Worm (Caenorhabditis elegans) whole organism, L4 larva: Measurements from ENCODE around the gene Y22D7AR.2.

Experiments used
- F10B5.3 ChIP-seq: sonication (generic microtip); optimal IDR thresholded peaks from 2 replicates; lab custom pipeline; 2016; ENCODE audit warnings: mild to moderate bottlenecking, missing genetic modification characterization, missing compliant biosample characterization
- F26F4.8 ChIP-seq: fragments of 200-800 bp; sonication (Bioruptor generic); conservative IDR thresholded peaks from 2 replicates; pipeline ENCODE4 v1.3.6; 2022; ENCODE audit warnings: missing genetic modification characterization, missing compliant biosample characterization
- F44E2.7 ChIP-seq: fragments of 200-800 bp; sonication (Bioruptor generic); IDR thresholded peaks from 2 replicates; pipeline ENCODE4 v2.1.2; 2022; ENCODE audit warnings: missing genetic modification characterization, missing compliant biosample characterization
- Y75B8A.6 ChIP-seq: fragments of 200-800 bp; sonication (Bioruptor generic); IDR thresholded peaks from 2 replicates; pipeline ENCODE4 v1.3.6; 2022; ENCODE audit warnings: missing genetic modification reagents, missing genetic modification characterization, missing compliant biosample characterization
- aha-1 ChIP-seq: fragments of 150-350 bp; peaks from one replicate; lab custom pipeline; 2014; ENCODE audit warnings: missing biosample characterization, missing genetic modification characterization
- ama-1 ChIP-seq: fragments of 150-350 bp; optimal IDR thresholded peaks from 2 replicates; lab custom pipeline; 2014; ENCODE audit warnings: inconsistent platforms, mixed read lengths
- arid-1 ChIP-seq: fragments of 200-800 bp; sonication (Bioruptor generic); conservative IDR thresholded peaks from 2 replicates; pipeline ENCODE4 v1.3.6; 2022; ENCODE audit warnings: missing genetic modification reagents, missing genetic modification characterization, missing compliant biosample characterization
- attf-4 ChIP-seq: sonication (generic microtip); optimal IDR thresholded peaks from 3 replicates; lab custom pipeline; 2017; ENCODE audit warnings: missing biosample characterization, missing genetic modification characterization
- ceh-20 ChIP-seq: fragments of 200-800 bp; sonication (Bioruptor generic); IDR thresholded peaks from 2 replicates; pipeline ENCODE4 v1.3.6; 2022; ENCODE audit warnings: missing genetic modification reagents, missing genetic modification characterization, missing compliant biosample characterization
- ceh-32 ChIP-seq: sonication (generic microtip); optimal IDR thresholded peaks from 2 replicates; lab custom pipeline; 2016; ENCODE audit warnings: mild to moderate bottlenecking, missing genetic modification characterization, missing compliant biosample characterization; ENCODE audit not compliant: poor library complexity
- daf-12 ChIP-seq: fragments of 150-350 bp; optimal IDR thresholded peaks from 2 replicates; lab custom pipeline; 2014; ENCODE audit warnings: missing biosample characterization, missing genetic modification reagents, missing genetic modification characterization
- daf-19 ChIP-seq: fragments of 200-800 bp; sonication (Bioruptor generic); conservative IDR thresholded peaks from 2 replicates; pipeline ENCODE4 v1.3.6; 2022; ENCODE audit warnings: missing genetic modification characterization, missing compliant biosample characterization
- dmd-8 ChIP-seq: fragments of 200-800 bp; sonication (Bioruptor generic); IDR thresholded peaks from 2 replicates; pipeline ENCODE4 v1.3.6; 2022; ENCODE audit warnings: missing genetic modification characterization, missing compliant biosample characterization
- duxl-1 ChIP-seq: sonication (generic microtip); optimal IDR thresholded peaks from 2 replicates; lab custom pipeline; 2016; ENCODE audit warnings: mild to moderate bottlenecking, missing genetic modification characterization, moderate library complexity, missing compliant biosample characterization; ENCODE audit not compliant: poor library complexity
- dve-1 ChIP-seq: sonication (generic microtip); optimal IDR thresholded peaks from 2 replicates; lab custom pipeline; 2017; ENCODE audit warnings: antibody characterized with exemption, mild to moderate bottlenecking, missing genetic modification characterization, missing compliant biosample characterization; ENCODE audit not compliant: insufficient read depth
- hlh-30 ChIP-seq: sonication (generic microtip); optimal IDR thresholded peaks from 2 replicates; lab custom pipeline; 2017; ENCODE audit warnings: antibody characterized with exemption, mild to moderate bottlenecking, missing genetic modification characterization, missing compliant biosample characterization; ENCODE audit not compliant: insufficient read depth
- lim-7 ChIP-seq: fragments of 200-800 bp; sonication (Bioruptor generic); IDR thresholded peaks from 2 replicates; pipeline ENCODE4 v1.3.6; 2022; ENCODE audit warnings: missing genetic modification characterization, missing compliant biosample characterization
- lin-13 ChIP-seq: fragments of 150-350 bp; optimal IDR thresholded peaks from 2 replicates; lab custom pipeline; 2014; ENCODE audit warnings: missing biosample characterization, missing genetic modification reagents, missing genetic modification characterization
- lin-38 ChIP-seq: fragments of 200-800 bp; sonication (Bioruptor generic); IDR thresholded peaks from 2 replicates; pipeline ENCODE4 v1.3.6; 2022; ENCODE audit warnings: missing genetic modification reagents, missing genetic modification characterization, missing compliant biosample characterization
- madf-5 ChIP-seq, 2 experiments: fragments of 200-800 bp; sonication (Bioruptor generic); IDR thresholded peaks; 2 replicates each; pipeline ENCODE4 v1.3.6; 2022; ENCODE audit warnings: missing compliant biosample characterization in 2 of 2, missing genetic modification characterization in 2 of 2
- madf-9 ChIP-seq: fragments of 200-800 bp; sonication (Bioruptor generic); conservative IDR thresholded peaks from 2 replicates; pipeline ENCODE4 v1.3.6; 2022; ENCODE audit warnings: missing genetic modification reagents, missing genetic modification characterization, missing compliant biosample characterization
- mdl-1 ChIP-seq, 2 experiments: fragments of 150-350 bp in 1 of 2; sonication (generic microtip) in 1 of 2; optimal IDR thresholded peaks; 2 replicates each; lab custom pipeline; 2014 to 2017; ENCODE audit warnings: missing biosample characterization in 2 of 2, missing genetic modification characterization in 2 of 2
- mdt-29 ChIP-seq: fragments of 200-800 bp; sonication (Bioruptor generic); IDR thresholded peaks from 2 replicates; pipeline ENCODE4 v1.3.6; 2022; ENCODE audit warnings: missing genetic modification reagents, missing genetic modification characterization, missing compliant biosample characterization
- mep-1 ChIP-seq: fragments of 150-350 bp; sonication (generic microtip); optimal IDR thresholded peaks from 3 replicates; lab custom pipeline; 2014; ENCODE audit warnings: missing biosample characterization, missing genetic modification characterization
- nhr-10 ChIP-seq: fragments of 150-350 bp; optimal IDR thresholded peaks from 2 replicates; lab custom pipeline; 2014; ENCODE audit warnings: missing biosample characterization, missing genetic modification characterization
- nhr-111 ChIP-seq: fragments of 200-800 bp; sonication (Bioruptor generic); optimal IDR thresholded peaks from 2 replicates; lab custom pipeline; 2018; ENCODE audit warnings: mild to moderate bottlenecking, missing genetic modification characterization, missing compliant biosample characterization
- nhr-25 ChIP-seq: sonication (generic microtip); optimal IDR thresholded peaks from 2 replicates; lab custom pipeline; 2017; ENCODE audit warnings: missing genetic modification characterization, mild to moderate bottlenecking, missing compliant biosample characterization, antibody characterized with exemption, moderate library complexity, borderline replicate concordance; ENCODE audit not compliant: insufficient read depth
- nhr-42 ChIP-seq: fragments of 200-800 bp; sonication (Bioruptor generic); IDR thresholded peaks from 2 replicates; pipeline ENCODE4 v1.3.6; 2022; ENCODE audit warnings: missing genetic modification characterization, missing compliant biosample characterization
- nhr-6 ChIP-seq: fragments of 150-350 bp; optimal IDR thresholded peaks from 2 replicates; lab custom pipeline; 2014; ENCODE audit warnings: missing biosample characterization, missing genetic modification characterization
- nhr-76 ChIP-seq: fragments of 150-350 bp; optimal IDR thresholded peaks from 2 replicates; lab custom pipeline; 2014; ENCODE audit warnings: missing biosample characterization, missing genetic modification characterization
- pha-4 ChIP-seq, 2 experiments: fragments of 150-350 bp in 1 of 2; fragments of 200-800 bp in 1 of 2; sonication (Bioruptor generic) in 1 of 2; IDR thresholded peaks in 1 of 2; optimal IDR thresholded peaks in 1 of 2; 2 replicates each; pipeline versions ENCODE4 v1.3.6 to Lab custom; 2014 to 2022; ENCODE audit warnings: missing genetic modification characterization in 2 of 2, missing genetic modification reagents in 2 of 2, missing biosample characterization in 1 of 2, missing compliant biosample characterization in 1 of 2
- php-3 ChIP-seq: fragments of 200-800 bp; sonication (Bioruptor generic); IDR thresholded peaks from 2 replicates; pipeline ENCODE4 v1.3.6; 2022; ENCODE audit warnings: missing genetic modification reagents, missing genetic modification characterization, missing compliant biosample characterization
- set-16 ChIP-seq: fragments of 200-800 bp; sonication (Bioruptor generic); IDR thresholded peaks from 2 replicates; pipeline ENCODE4 v1.3.6; 2022; ENCODE audit warnings: missing genetic modification reagents, missing genetic modification characterization, missing compliant biosample characterization
- skn-1 ChIP-seq: fragments of 150-350 bp; optimal IDR thresholded peaks from 2 replicates; lab custom pipeline; 2014; ENCODE audit warnings: missing biosample characterization, missing genetic modification characterization
- snpc-4 ChIP-seq: fragments of 150-350 bp; optimal IDR thresholded peaks from 2 replicates; lab custom pipeline; 2014; ENCODE audit warnings: missing biosample characterization, missing genetic modification characterization
- spr-3 ChIP-seq: fragments of 200-800 bp; sonication (Bioruptor generic); optimal IDR thresholded peaks from 2 replicates; lab custom pipeline; 2018; ENCODE audit warnings: mild to moderate bottlenecking, missing genetic modification characterization, missing compliant biosample characterization
- tra-1 ChIP-seq: fragments of 200-800 bp; sonication (Bioruptor generic); IDR thresholded peaks from 2 replicates; pipeline ENCODE4 v1.3.6; 2022; ENCODE audit warnings: missing genetic modification reagents, missing genetic modification characterization, missing compliant biosample characterization
- unc-39 ChIP-seq: sonication (generic microtip); optimal IDR thresholded peaks from 2 replicates; lab custom pipeline; 2017; ENCODE audit warnings: missing biosample characterization, missing genetic modification characterization
- vab-7 ChIP-seq: fragments of 200-800 bp; sonication (Bioruptor generic); IDR thresholded peaks from 2 replicates; pipeline ENCODE4 v1.3.6; 2022; ENCODE audit warnings: missing genetic modification reagents, missing genetic modification characterization, missing compliant biosample characterization
- zag-1 ChIP-seq: fragments of 150-350 bp; optimal IDR thresholded peaks from 2 replicates; lab custom pipeline; 2014; ENCODE audit warnings: missing biosample characterization, missing genetic modification characterization
- ztf-11 ChIP-seq: fragments of 150-350 bp; optimal IDR thresholded peaks from 2 replicates; lab custom pipeline; 2014; ENCODE audit warnings: missing biosample characterization, missing genetic modification characterization

The Y22D7AR.2 gene

DNA sequence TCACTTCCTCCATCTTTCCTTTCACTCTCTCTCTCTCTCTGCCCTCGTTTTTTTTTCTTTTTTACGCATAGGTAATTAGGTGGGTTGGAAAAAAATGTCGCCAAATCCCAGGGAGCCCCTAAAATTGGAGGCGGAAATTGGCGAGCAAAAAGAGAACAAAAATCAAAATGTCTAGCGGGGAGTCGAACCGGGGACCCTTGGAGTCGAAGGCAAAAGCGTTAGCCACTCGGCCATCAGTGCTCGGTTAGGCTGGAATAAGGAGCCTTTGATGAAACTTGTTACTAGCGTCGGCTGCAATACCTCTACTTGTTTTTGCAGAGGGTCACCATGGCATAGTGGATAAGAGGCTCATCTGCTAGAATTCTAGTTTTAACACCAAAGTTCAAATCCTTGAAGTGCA, 37.3 kb downstream of the Y22D7AR.2 start (continued):
- peak; percentile 29; the same call in 1 of the 2 replicates for TF ChIP-seq vab-7
- TF ChIP-seq nhr-76 (tag; lab: Kevin White, UChicago): no peak
- TF ChIP-seq ztf-11 (tag; lab: Kevin White, UChicago): no peak
- no peak for TF ChIP-seq daf-19 (GFP tag; lab: Robert Waterston, UW)
- no peak for TF ChIP-seq attf-4 (tag; lab: Kevin White, UChicago)
- TF ChIP-seq lin-13: peak; percentile 34
- TF ChIP-seq nhr-25 (tag; lab: Kevin White, UChicago): no peak
- no peak for TF ChIP-seq madf-9 (GFP tag; lab: Robert Waterston, UW)
- TF ChIP-seq F26F4.8 (GFP tag; lab: Robert Waterston, UW): no peak
- no peak for TF ChIP-seq daf-12 (tag; lab: Kevin White, UChicago)
- TF ChIP-seq mdt-29 (GFP tag; lab: Robert Waterston, UW): no peak
- no peak for TF ChIP-seq spr-3 (GFP tag; lab: Kevin White, UChicago)
- TF ChIP-seq Y75B8A.6 (GFP tag; lab: Robert Waterston, UW): no peak
- no peak for TF ChIP-seq zag-1 (tag; lab: Kevin White, UChicago)
- peak; percentile 66; the same call in 1 of the 2 replicates for TF ChIP-seq lim-7 (GFP tag; lab: Robert Waterston, UW)
- no peak for TF ChIP-seq ceh-32
- no peak for TF ChIP-seq duxl-1
- TF ChIP-seq mdl-1 (tag; optimal IDR thresholded peaks at IDR 0.05; lab: Kevin White, UChicago): no peak
- TF ChIP-seq set-16: peak; percentile 33
- TF ChIP-seq F10B5.3 (tag; lab: Kevin White, UChicago): no peak
- no peak for TF ChIP-seq ceh-20 (GFP tag; lab: Robert Waterston, UW)
- TF ChIP-seq mep-1 (tag; lab: Kevin White, UChicago): no peak
- TF ChIP-seq arid-1 (GFP tag; lab: Robert Waterston, UW): no peak
- no peak for TF ChIP-seq nhr-6 (tag; lab: Kevin White, UChicago)
- TF ChIP-seq php-3 (GFP tag; lab: Robert Waterston, UW): no peak
- TF ChIP-seq dve-1: no peak
- 0 out of 2 replicates have a peak, but pooled peaks have one; percentile 11 for TF ChIP-seq F44E2.7 (GFP tag; lab: Robert Waterston, UW)
- TF ChIP-seq skn-1: no peak
- TF ChIP-seq ama-1: no peak
- TF ChIP-seq nhr-10 (tag; lab: Kevin White, UChicago): no peak
- TF ChIP-seq madf-5 (GFP tag; IDR thresholded peaks at IDR 0.05; lab: Robert Waterston, UW): no peak
- peak; percentile 73 for TF ChIP-seq aha-1 (tag; lab: Kevin White, UChicago)
- no peak for TF ChIP-seq unc-39
- TF ChIP-seq pha-4 (GFP tag; IDR thresholded peaks at IDR 0.05; lab: Robert Waterston, UW): 0 out of 2 replicates have a peak, but pooled peaks have one; percentile 21
- no peak for TF ChIP-seq pha-4 (tag; optimal IDR thresholded peaks at IDR 0.05; lab: Kevin White, UChicago)
- TF ChIP-seq tra-1 (GFP tag; lab: Robert Waterston, UW): peak; percentile 16; the same call in 1 of the 2 replicates
- no peak for TF ChIP-seq dmd-8 (GFP tag; lab: Robert Waterston, UW)
- peak; percentile 45 for TF ChIP-seq lin-38 (GFP tag; lab: Robert Waterston, UW)
- no peak for TF ChIP-seq nhr-111
- TF ChIP-seq nhr-42 (GFP tag; lab: Robert Waterston, UW): no peak
- no peak for TF ChIP-seq hlh-30

DNA sequence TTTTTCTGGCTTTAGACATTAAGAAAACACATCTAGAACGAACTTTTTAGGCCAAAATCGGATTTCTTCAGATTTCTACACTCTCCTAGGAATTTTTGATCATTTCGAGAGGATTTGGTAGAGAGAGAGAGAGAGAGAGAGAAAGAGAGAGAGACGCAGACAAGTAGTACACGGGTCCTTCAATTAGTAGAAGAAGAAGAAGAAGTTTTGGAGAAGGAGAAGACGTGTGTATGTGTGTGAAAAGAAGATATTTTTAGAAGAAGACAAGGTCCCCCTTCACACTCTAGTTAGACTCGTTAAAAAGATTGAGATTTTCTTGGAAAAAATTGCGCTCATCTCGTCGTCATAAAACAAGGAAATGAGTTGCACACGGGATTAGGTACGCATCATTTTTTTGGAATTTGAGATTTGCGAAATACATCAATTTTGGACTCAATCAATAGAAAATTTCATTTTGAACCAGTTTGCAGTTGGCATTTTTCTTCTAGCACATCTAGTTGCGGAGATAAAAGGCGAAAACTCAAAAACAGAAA, 37.8 kb downstream of the Y22D7AR.2 start:
- TF ChIP-seq snpc-4 (tag; lab: Kevin White, UChicago) (no peak), daf-19 (GFP tag; lab: Robert Waterston, UW) (no peak), aha-1 (tag; lab: Kevin White, UChicago) (peak; percentile 51), lim-7 (GFP tag; lab: Robert Waterston, UW) (no peak)
